Worm (Caenorhabditis elegans): ENCODE measurements around the gene F57B9.8.

DNA sequence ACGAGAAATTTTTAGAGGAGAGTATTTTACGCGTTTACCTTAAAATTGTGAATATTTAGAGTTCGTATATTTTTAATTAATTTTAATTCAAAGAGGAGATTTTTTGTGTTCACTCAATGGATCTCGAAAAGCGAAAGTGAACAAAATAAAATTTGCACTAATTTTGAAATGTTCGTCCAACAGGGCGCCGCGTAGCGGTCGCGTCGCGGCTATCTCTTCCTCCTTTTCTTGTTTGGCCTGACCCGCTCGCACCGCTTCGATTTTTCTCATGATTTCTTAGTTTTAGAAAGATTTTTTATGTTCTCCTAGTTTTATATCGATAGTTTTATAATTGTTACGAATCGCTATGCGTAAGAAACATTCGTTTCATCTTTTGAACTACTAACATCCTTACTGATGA is 16.3 kb upstream of the F57B9.8 start:
- TF ChIP-seq jun-1 (tag; optimal IDR thresholded peaks at IDR 0.05) (no peak), dpl-1 (GFP tag; optimal IDR thresholded peaks at IDR 0.05) (peak; percentile 31), nhr-41 (GFP tag; IDR thresholded peaks at IDR 0.05) (no peak), aha-1 (tag) (no peak), lin-39 (tag; optimal IDR thresholded peaks at IDR 0.05) (no peak), ceh-32 (tag; optimal IDR thresholded peaks at IDR 0.05; ENCODE audit: poor library complexity) (no peak), dmd-8 (GFP tag; IDR thresholded peaks at IDR 0.05) (no peak), nhr-77 (tag; optimal IDR thresholded peaks at IDR 0.05) (no peak), skn-1 (tag; optimal IDR thresholded peaks at IDR 0.05) (no peak), daf-16 (GFP tag; optimal IDR thresholded peaks at IDR 0.05) (no peak), daf-16 (tag; optimal IDR thresholded peaks at IDR 0.05) (no peak), cey-2 (tag; optimal IDR thresholded peaks at IDR 0.05; ENCODE audit: borderline replicate concordance, insufficient read depth) (no peak)

Data from whole organism, L4 larva.